Worm (Caenorhabditis elegans): ENCODE data around the gene srj-5.

ce11 chrV:676550-677084, 23.8 kb upstream of the srj-5 start, which contains the start of the genes fbxa-72 and srx-21:
- TF ChIP-seq dao-5 (tag; optimal IDR thresholded peaks at IDR 0.05) (no peak), W03F9.2 (tag; optimal IDR thresholded peaks at IDR 0.05) (peak; percentile 4)
